Worm (Caenorhabditis elegans): ENCODE data around the gene cblc-1.

DNA sequence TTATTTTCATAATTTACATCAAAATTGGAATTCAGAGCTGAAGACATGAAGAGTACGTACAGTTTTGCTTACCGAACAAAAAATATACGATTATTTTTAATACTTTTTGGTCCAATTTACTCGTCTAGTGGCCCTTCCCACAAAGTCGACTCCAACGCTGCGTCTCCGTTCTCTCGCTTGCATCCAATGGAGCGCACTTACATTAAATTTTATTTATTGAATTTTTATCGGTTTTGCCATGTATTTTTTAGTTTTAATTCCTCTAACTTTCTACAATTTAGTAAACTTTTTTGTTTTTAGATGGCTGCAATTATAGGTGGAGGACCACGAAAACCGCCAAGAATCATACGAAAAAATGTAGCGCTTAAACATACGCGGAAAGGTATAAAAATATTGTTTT, 5.4 kb downstream of the cblc-1 start, which contains the start of gene ZK546.5:
- no peak for TF ChIP-seq tbx-37 (GFP tag; conservative IDR thresholded peaks at IDR 0.05)
- no peak for TF ChIP-seq ceh-36 (tag; optimal IDR thresholded peaks at IDR 0.05)
- TF ChIP-seq B0310.2 (tag; optimal IDR thresholded peaks at IDR 0.05): no peak
